Fruit fly (Drosophila melanogaster): ENCODE measurements around the gene CG10013.

DNA sequence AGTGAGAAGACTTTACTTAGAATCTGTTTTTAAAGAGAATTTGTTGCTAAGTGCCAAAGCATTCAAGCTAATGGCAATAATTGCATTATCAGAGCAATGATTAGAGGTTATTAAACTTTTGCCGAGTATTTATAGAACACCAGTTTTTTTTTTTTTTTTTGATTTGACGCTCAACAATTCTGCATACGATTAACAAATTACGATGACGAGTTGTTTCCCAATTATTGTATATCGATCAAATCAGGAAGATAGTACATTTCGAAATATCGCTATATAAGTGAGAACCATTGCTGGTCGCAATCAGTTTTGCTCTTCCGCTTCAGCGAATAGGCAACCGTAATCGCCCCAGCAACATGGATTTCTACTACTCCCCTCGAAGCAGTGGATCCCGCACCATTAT, 50.5 kb downstream of the CG10013 start, which contains the start of gene GstD4:
- no peak for TF ChIP-seq bab1 (GFP tag; optimal IDR thresholded peaks at IDR 0.05)
- no peak for TF ChIP-seq pad (GFP tag; optimal IDR thresholded peaks at IDR 0.05)
- TF ChIP-seq ovo (GFP tag; optimal IDR thresholded peaks at IDR 0.05), result no peak
- TF ChIP-seq Clk (GFP tag; optimal IDR thresholded peaks at IDR 0.05), result no peak
- TF ChIP-seq Mnt (GFP tag; optimal IDR thresholded peaks at IDR 0.05), result no peak
- TF ChIP-seq CG12768 (GFP tag; optimal IDR thresholded peaks at IDR 0.05), result no peak
- no peak for TF ChIP-seq cnc (optimal IDR thresholded peaks at IDR 0.05)
- no peak for TF ChIP-seq CG14711 (tag; optimal IDR thresholded peaks at IDR 0.05)
- TF ChIP-seq tj (GFP tag; optimal IDR thresholded peaks at IDR 0.05), result no peak
- TF ChIP-seq toe (GFP tag; optimal IDR thresholded peaks at IDR 0.05), result no peak
